Fruit fly (Drosophila melanogaster): ENCODE measurements around the gene sba.

dm6 chr3R:23962781-23963222 is 40.0 kb upstream of the sba start, which contains the start of gene CG31140:
- TF ChIP-seq gl (tag; optimal IDR thresholded peaks at IDR 0.05) (no peak), Pif1A (GFP tag; optimal IDR thresholded peaks at IDR 0.05) (no peak), rn (GFP tag; IDR thresholded peaks at IDR 0.05) (no peak), CG9948 (tag; optimal IDR thresholded peaks at IDR 0.05) (no peak), CG10348 (GFP tag; IDR thresholded peaks at IDR 0.05) (no peak), CG32121 (GFP tag; IDR thresholded peaks at IDR 0.05) (peak; percentile 45; the same call in 1 of the 2 replicates), EcR (GFP tag; optimal IDR thresholded peaks at IDR 0.05) (no peak), D1 (tag; optimal IDR thresholded peaks at IDR 0.05) (no peak), CG8159 (tag; optimal IDR thresholded peaks at IDR 0.05) (no peak), CG4496 (GFP tag; IDR thresholded peaks at IDR 0.05) (peak; percentile 81)
